Worm (Caenorhabditis elegans) whole organism, L2 larva: ENCODE data around the gene snpc-1.3.

Experiments used
- alr-1 ChIP-seq: fragments of 150-350 bp; optimal IDR thresholded peaks from 2 replicates; lab custom pipeline; 2014; ENCODE audit warnings: missing biosample characterization, missing genetic modification characterization
- ceh-82 ChIP-seq: fragments of 150-350 bp; optimal IDR thresholded peaks from 2 replicates; lab custom pipeline; 2014; ENCODE audit warnings: missing biosample characterization, missing genetic modification characterization
- dmd-4 ChIP-seq: sonication (generic microtip); optimal IDR thresholded peaks from 2 replicates; lab custom pipeline; 2017; ENCODE audit warnings: missing biosample characterization, missing genetic modification characterization
- egl-27 ChIP-seq: sonication (generic microtip); optimal IDR thresholded peaks from 3 replicates; lab custom pipeline; 2017; ENCODE audit warnings: missing biosample characterization, missing genetic modification reagents, missing genetic modification characterization
- elt-1 ChIP-seq: fragments of 150-350 bp; optimal IDR thresholded peaks from 2 replicates; lab custom pipeline; 2014; ENCODE audit warnings: missing biosample characterization, missing genetic modification characterization
- gmeb-1 ChIP-seq: fragments of 150-350 bp; optimal IDR thresholded peaks from 2 replicates; lab custom pipeline; 2014; ENCODE audit warnings: missing biosample characterization, missing genetic modification characterization
- lin-13 ChIP-seq: fragments of 150-350 bp; optimal IDR thresholded peaks from 2 replicates; lab custom pipeline; 2014; ENCODE audit warnings: missing biosample characterization, missing genetic modification reagents, missing genetic modification characterization
- lsy-2 ChIP-seq, 2 experiments: fragments of 150-350 bp in 1 of 2; sonication (generic microtip) in 1 of 2; optimal IDR thresholded peaks; 2 replicates each; lab custom pipeline; 2014 to 2017; ENCODE audit warnings: missing biosample characterization in 2 of 2, missing genetic modification characterization in 2 of 2
- mdl-1 ChIP-seq, 2 experiments: fragments of 150-350 bp in 1 of 2; sonication (generic microtip) in 1 of 2; optimal IDR thresholded peaks; 2 replicates each; lab custom pipeline; 2017; ENCODE audit warnings: missing biosample characterization in 2 of 2, missing genetic modification characterization in 2 of 2
- nhr-10 ChIP-seq: sonication (generic microtip); optimal IDR thresholded peaks from 2 replicates; lab custom pipeline; 2017; ENCODE audit warnings: missing biosample characterization, missing genetic modification characterization
- nhr-12 ChIP-seq: fragments of 150-350 bp; optimal IDR thresholded peaks from 2 replicates; lab custom pipeline; 2014; ENCODE audit warnings: missing biosample characterization, missing genetic modification characterization
- nhr-25 ChIP-seq: fragments of 150-350 bp; sonication (generic microtip); optimal IDR thresholded peaks from 3 replicates; lab custom pipeline; 2014; ENCODE audit warnings: missing biosample characterization, missing genetic modification characterization
- unc-39 ChIP-seq: fragments of 150-350 bp; optimal IDR thresholded peaks from 2 replicates; lab custom pipeline; 2014; ENCODE audit warnings: missing biosample characterization, missing genetic modification characterization
- unc-62 ChIP-seq: fragments of 150-350 bp; optimal IDR thresholded peaks from 2 replicates; lab custom pipeline; 2014; ENCODE audit warnings: missing biosample characterization, missing genetic modification reagents, missing genetic modification characterization

ce11 chrV:5465335-5465734 lies 26.4 kb upstream of the snpc-1.3 start, which contains the start of gene srg-68:
- no peak for TF ChIP-seq mdl-1 (tag; optimal IDR thresholded peaks at IDR 0.05; lab: Kevin White, UChicago)
- TF ChIP-seq unc-62, result no peak
- no peak for TF ChIP-seq alr-1
- no peak for TF ChIP-seq lin-13 (GFP tag; lab: Kevin White, UChicago)
- TF ChIP-seq elt-1, result no peak
- TF ChIP-seq nhr-12 (tag; lab: Kevin White, UChicago), result no peak
- TF ChIP-seq gmeb-1 (tag; lab: Kevin White, UChicago), result no peak
- TF ChIP-seq unc-39, result no peak
- no peak for TF ChIP-seq egl-27 (tag; lab: Kevin White, UChicago)
- TF ChIP-seq ceh-82 (tag; lab: Kevin White, UChicago), result no peak
- TF ChIP-seq nhr-10 (tag; lab: Kevin White, UChicago), result no peak
- TF ChIP-seq lsy-2 (tag; optimal IDR thresholded peaks at IDR 0.05; lab: Kevin White, UChicago), result no peak
- TF ChIP-seq dmd-4, result no peak
- no peak for TF ChIP-seq nhr-25 (tag; lab: Kevin White, UChicago)
